Worm (Caenorhabditis elegans) whole organism, young adult: ENCODE data around the gene ZK666.1.
"Not testable (repeated sequence)": the region's sequence is repeated elsewhere in the genome, so short reads cannot be mapped to it uniquely, and the experiment has no call there.

ENCODE experiments used
- B0019.2 ChIP-seq: fragments of 200-800 bp; sonication (Bioruptor generic); conservative IDR thresholded peaks from 2 replicates; pipeline ENCODE4 v1.3.6; 2022; ENCODE audit warnings: missing genetic modification reagents, missing genetic modification characterization, missing compliant biosample characterization
- B0261.1 ChIP-seq: sonication (generic microtip); optimal IDR thresholded peaks from 2 replicates; lab custom pipeline; 2016; ENCODE audit warnings: mild to moderate bottlenecking, missing genetic modification characterization, moderate library complexity, missing compliant biosample characterization
- B0336.3 ChIP-seq: fragments of 200-800 bp; sonication (Bioruptor generic); IDR thresholded peaks from 2 replicates; pipeline ENCODE4 v1.3.6; 2022; ENCODE audit warnings: missing genetic modification characterization, missing compliant biosample characterization
- D2030.7 ChIP-seq: fragments of 200-800 bp; sonication (Bioruptor generic); IDR thresholded peaks from 2 replicates; pipeline ENCODE4 v1.3.6; 2022; ENCODE audit warnings: missing genetic modification reagents, missing genetic modification characterization, missing compliant biosample characterization
- F10E7.11 ChIP-seq: sonication (generic microtip); optimal IDR thresholded peaks from 2 replicates; lab custom pipeline; 2017; ENCODE audit warnings: mild to moderate bottlenecking, missing genetic modification characterization, moderate library complexity, missing compliant biosample characterization
- F55B11.4 ChIP-seq: sonication (generic microtip); optimal IDR thresholded peaks from 2 replicates; lab custom pipeline; 2016; ENCODE audit warnings: missing compliant biosample characterization, missing genetic modification characterization, borderline replicate concordance; ENCODE audit not compliant: insufficient read depth
- K12H6.12 ChIP-seq: fragments of 200-800 bp; sonication (Bioruptor generic); optimal IDR thresholded peaks from 2 replicates; lab custom pipeline; 2018; ENCODE audit warnings: mild to moderate bottlenecking, missing genetic modification characterization, missing compliant biosample characterization
- Y53G8AR.9 ChIP-seq: fragments of 200-800 bp; sonication (Bioruptor generic); conservative IDR thresholded peaks from 2 replicates; pipeline ENCODE4 v1.3.6; 2022; ENCODE audit warnings: missing genetic modification reagents, missing genetic modification characterization, missing compliant biosample characterization
- Y95B8A.8 ChIP-seq: fragments of 200-800 bp; sonication (Bioruptor generic); IDR thresholded peaks from 2 replicates; pipeline ENCODE4 v1.3.6; 2022; ENCODE audit warnings: missing genetic modification reagents, missing genetic modification characterization, missing compliant biosample characterization
- ama-1 ChIP-seq, 3 experiments: fragments of 150-350 bp in 1 of 3; sonication (generic microtip) in 2 of 3; optimal IDR thresholded peaks; 2 replicates each; lab custom pipeline; 2014 to 2018; ENCODE audit warnings: missing biosample characterization in 2 of 3, missing genetic modification characterization in 2 of 3, missing genetic modification reagents in 2 of 3
- aptf-2 ChIP-seq: fragments of 200-800 bp; sonication (Bioruptor generic); conservative IDR thresholded peaks from 2 replicates; pipeline ENCODE4 v1.3.6; 2022; ENCODE audit warnings: missing genetic modification reagents, missing genetic modification characterization, missing compliant biosample characterization
- aptf-3 ChIP-seq: fragments of 200-800 bp; sonication (Bioruptor generic); IDR thresholded peaks from 2 replicates; pipeline ENCODE4 v1.3.6; 2022; ENCODE audit warnings: missing genetic modification characterization, missing compliant biosample characterization
- cebp-2 ChIP-seq: fragments of 200-800 bp; sonication (Bioruptor generic); IDR thresholded peaks from 2 replicates; pipeline ENCODE4 v1.3.6; 2022; ENCODE audit warnings: missing genetic modification characterization, missing compliant biosample characterization
- ceh-100 ChIP-seq: fragments of 200-800 bp; sonication (Bioruptor generic); IDR thresholded peaks from 2 replicates; pipeline ENCODE4 v1.3.6; 2022; ENCODE audit warnings: missing genetic modification reagents, missing genetic modification characterization, missing compliant biosample characterization
- ceh-40 ChIP-seq: fragments of 200-800 bp; sonication (Bioruptor generic); IDR thresholded peaks from 2 replicates; pipeline ENCODE4 v1.3.6; 2022; ENCODE audit warnings: missing genetic modification characterization, missing compliant biosample characterization
- ceh-79 ChIP-seq: sonication (generic microtip); optimal IDR thresholded peaks from 2 replicates; lab custom pipeline; 2017; ENCODE audit warnings: mild to moderate bottlenecking, missing genetic modification characterization, missing compliant biosample characterization
- ceh-91 ChIP-seq: fragments of 200-800 bp; sonication (Bioruptor generic); IDR thresholded peaks from 2 replicates; pipeline ENCODE4 v1.3.6; 2022; ENCODE audit warnings: missing genetic modification reagents, missing genetic modification characterization, missing compliant biosample characterization
- hsf-1 ChIP-seq: fragments of 200-800 bp; sonication (Bioruptor generic); IDR thresholded peaks from 2 replicates; pipeline ENCODE4 v1.3.6; 2022; ENCODE audit warnings: missing genetic modification reagents, missing genetic modification characterization, missing compliant biosample characterization
- lag-1 ChIP-seq: fragments of 200-800 bp; sonication (Bioruptor generic); IDR thresholded peaks from 2 replicates; pipeline ENCODE4 v1.3.6; 2022; ENCODE audit warnings: missing genetic modification reagents, missing genetic modification characterization, missing compliant biosample characterization
- let-526 ChIP-seq: fragments of 200-800 bp; sonication (Bioruptor generic); IDR thresholded peaks from 2 replicates; pipeline ENCODE4 v1.3.6; 2022; ENCODE audit warnings: missing genetic modification reagents, missing genetic modification characterization, missing compliant biosample characterization
- lsl-1 ChIP-seq: fragments of 200-800 bp; sonication (Bioruptor generic); optimal IDR thresholded peaks from 2 replicates; lab custom pipeline; 2018; ENCODE audit warnings: mild to moderate bottlenecking, missing genetic modification characterization, moderate library complexity, missing compliant biosample characterization
- madf-10 ChIP-seq: sonication (generic microtip); optimal IDR thresholded peaks from 2 replicates; lab custom pipeline; 2016; ENCODE audit warnings: mild to moderate bottlenecking, missing genetic modification characterization, missing compliant biosample characterization
- madf-3 ChIP-seq: fragments of 200-800 bp; sonication (Bioruptor generic); IDR thresholded peaks from 2 replicates; pipeline ENCODE4 v1.3.6; 2022; ENCODE audit warnings: missing genetic modification reagents, missing genetic modification characterization, missing compliant biosample characterization
- mcd-1 ChIP-seq: fragments of 200-800 bp; sonication (Bioruptor generic); IDR thresholded peaks from 2 replicates; pipeline ENCODE4 v1.3.6; 2022; ENCODE audit warnings: missing genetic modification reagents, missing genetic modification characterization, missing compliant biosample characterization
- nfya-2 ChIP-seq: fragments of 200-800 bp; sonication (Bioruptor generic); IDR thresholded peaks from 2 replicates; pipeline ENCODE4 v1.3.6; 2022; ENCODE audit warnings: missing genetic modification reagents, missing genetic modification characterization, missing compliant biosample characterization
- nhr-90 ChIP-seq: sonication (generic microtip); optimal IDR thresholded peaks from 2 replicates; lab custom pipeline; 2016; ENCODE audit warnings: missing genotype, mild to moderate bottlenecking, missing genetic modification characterization, missing compliant biosample characterization
- pbrm-1 ChIP-seq: fragments of 200-800 bp; sonication (Bioruptor generic); IDR thresholded peaks from 2 replicates; pipeline ENCODE4 v1.3.6; 2022; ENCODE audit warnings: missing genetic modification reagents, missing genetic modification characterization, missing compliant biosample characterization
- tbx-9 ChIP-seq: sonication (generic microtip); optimal IDR thresholded peaks from 2 replicates; lab custom pipeline; 2016; ENCODE audit warnings: borderline replicate concordance, missing genetic modification characterization, inconsistent platforms, missing compliant biosample characterization
- unc-62 ChIP-seq: fragments of 150-350 bp; optimal IDR thresholded peaks from 2 replicates; lab custom pipeline; 2014; ENCODE audit warnings: missing biosample characterization, missing genetic modification reagents, missing genetic modification characterization
- xnd-1 ChIP-seq: sonication (generic microtip); optimal IDR thresholded peaks from 2 replicates; lab custom pipeline; 2016; ENCODE audit warnings: missing genotype, missing genetic modification reagents, missing genetic modification characterization, missing compliant biosample characterization
- zim-3 ChIP-seq: sonication (generic microtip); optimal IDR thresholded peaks from 2 replicates; lab custom pipeline; 2017; ENCODE audit warnings: mild to moderate bottlenecking, missing genetic modification characterization, moderate library complexity, missing compliant biosample characterization
- ztf-25 ChIP-seq: fragments of 200-800 bp; sonication (Bioruptor generic); IDR thresholded peaks from 2 replicates; pipeline ENCODE4 v1.3.6; 2022; ENCODE audit warnings: missing genetic modification reagents, missing genetic modification characterization, missing compliant biosample characterization
- ztf-26 ChIP-seq: sonication (generic microtip); optimal IDR thresholded peaks from 2 replicates; lab custom pipeline; 2017; ENCODE audit warnings: missing genetic modification characterization, missing compliant biosample characterization
- ztf-28 ChIP-seq: fragments of 200-800 bp; sonication (Bioruptor generic); IDR thresholded peaks from 2 replicates; pipeline ENCODE4 v1.3.6; 2022; ENCODE audit warnings: missing genetic modification reagents, missing genetic modification characterization, missing compliant biosample characterization
- ztf-6 ChIP-seq: fragments of 200-800 bp; sonication (Bioruptor generic); IDR thresholded peaks from 2 replicates; pipeline ENCODE4 v1.3.6; 2022; ENCODE audit warnings: missing genetic modification reagents, missing genetic modification characterization, missing compliant biosample characterization

ZK666.1 gene

DNA sequence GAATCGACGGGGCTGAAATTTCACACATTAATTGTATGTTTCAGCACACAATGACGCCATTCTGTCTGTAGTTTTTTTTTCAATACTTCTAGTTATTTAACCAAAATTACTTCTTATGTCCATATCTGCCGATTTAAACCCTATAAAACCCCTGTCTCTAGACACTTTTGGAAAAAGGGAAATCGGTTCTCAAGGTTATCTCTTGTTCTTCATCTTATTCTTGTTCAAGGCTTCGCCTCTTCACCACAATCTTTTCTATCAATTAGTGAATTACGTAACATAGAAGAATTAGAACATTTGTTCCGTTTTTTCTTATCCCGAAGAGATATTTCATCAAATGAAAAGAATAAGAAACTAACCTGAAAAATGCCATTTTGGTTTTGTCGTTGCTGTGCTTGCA lies 29.5 kb upstream of the ZK666.1 start (continued):
- TF ChIP-seq ceh-40 (GFP tag; lab: Robert Waterston, UW) (no peak), K12H6.12 (tag; lab: Kevin White, UChicago) (no peak), ama-1 (optimal IDR thresholded peaks at IDR 0.05; lab: Kevin White, UChicago) (no peak), ama-1 (GFP tag; optimal IDR thresholded peaks at IDR 0.05; lab: Kevin White, UChicago) (no peak), mcd-1 (GFP tag; lab: Robert Waterston, UW) (no peak)
- TF ChIP-seq, all 124 proteins: peak for 0

ce11 chrII:10495912-10496311 lies 24.8 kb upstream of the ZK666.1 start, which contains the start of gene ZK666.12:
Gene ZK666.12, plus strand, starts transcription at chrII:10496212.
- TF ChIP-seq madf-10 (tag; lab: Kevin White, UChicago) (no peak), ztf-25 (GFP tag; lab: Robert Waterston, UW) (no peak), F10E7.11 (tag; lab: Kevin White, UChicago) (no peak), ztf-26 (tag; lab: Kevin White, UChicago) (no peak), lag-1 (GFP tag; lab: Robert Waterston, UW) (no peak), madf-3 (GFP tag; lab: Robert Waterston, UW) (no peak), ceh-100 (GFP tag; lab: Robert Waterston, UW) (no peak), aptf-2 (GFP tag; lab: Robert Waterston, UW) (no peak), pbrm-1 (GFP tag; lab: Robert Waterston, UW) (no peak), Y95B8A.8 (GFP tag; lab: Robert Waterston, UW) (no peak), zim-3 (no peak), hsf-1 (GFP tag; lab: Robert Waterston, UW) (no peak), F55B11.4 (tag; lab: Kevin White, UChicago) (no peak)

DNA sequence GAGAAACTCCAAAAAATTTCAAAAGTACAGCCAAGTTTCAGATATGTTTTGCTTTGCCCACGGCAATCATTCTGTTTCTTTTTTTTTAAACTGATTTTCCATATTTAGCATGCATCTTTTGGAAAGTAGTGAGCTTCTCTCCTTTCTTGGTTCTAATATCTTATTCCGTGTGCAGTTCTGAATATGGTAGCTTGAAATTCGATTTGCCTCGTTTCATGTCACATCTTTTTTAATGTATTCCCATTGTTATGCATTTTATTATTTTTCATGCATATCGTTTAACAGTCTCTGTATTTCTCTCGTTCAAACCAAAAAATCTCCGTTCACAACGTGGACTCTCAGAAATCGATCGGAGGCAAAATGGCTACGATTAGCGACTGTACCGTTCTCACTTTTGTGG lies 23.3 kb upstream of the ZK666.1 start, which contains the start of gene ZK666.14:
ZK666.14 (plus strand) TSS at position 301 of the 400 bp plus-strand sequence.
- TF ChIP-seq aptf-3 (GFP tag; lab: Robert Waterston, UW) (no peak), lsl-1 (GFP tag; lab: Kevin White, UChicago) (no peak), B0336.3 (GFP tag; lab: Robert Waterston, UW) (no peak), nhr-90 (tag; lab: Kevin White, UChicago) (no peak), B0019.2 (GFP tag; lab: Robert Waterston, UW) (no peak), ceh-91 (GFP tag; lab: Robert Waterston, UW) (no peak)

- TF ChIP-seq cebp-2, B0336.3, Y53G8AR.9 (GFP tag; lab: Robert Waterston, UW): not testable (repeated sequence)
- TF ChIP-seq, all 124 proteins: peak for 0; not testable (repeated sequence) for 124
Observed at ce11 chrII:10493034-10493433, 21.9 kb upstream of the ZK666.1 start, which contains the start of gene ZK666.8. Gene ZK666.8, minus strand, starts transcription at chrII:10493134.

DNA sequence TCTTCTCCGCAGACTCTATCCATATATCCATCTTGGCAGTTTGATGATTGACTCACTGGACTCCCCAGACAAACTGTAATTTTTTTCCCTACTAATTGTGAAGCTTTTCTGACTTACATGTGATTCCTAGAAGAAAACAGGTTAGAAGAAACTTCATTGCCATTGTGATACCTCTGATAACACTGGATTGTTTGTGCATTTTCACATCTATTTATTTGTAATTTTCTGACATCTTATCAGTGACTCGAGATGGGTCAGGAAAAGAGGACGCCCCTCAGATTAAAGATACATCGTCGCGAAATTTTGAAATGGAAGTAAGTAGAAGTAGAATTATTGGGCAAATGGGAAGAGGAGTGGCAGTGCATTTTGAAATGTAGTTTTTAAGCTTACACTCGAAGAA lies 19.2 kb upstream of the ZK666.1 start, which contains the start of gene clec-61:
clec-61 (minus strand) TSS at position 209 of the 400 bp plus-strand sequence.
- TF ChIP-seq ztf-6 (no peak), nfya-2 (no peak), D2030.7 (GFP tag; lab: Robert Waterston, UW) (no peak), B0261.1 (no peak), ceh-79 (no peak), unc-62 (GFP tag; lab: Kevin White, UChicago) (no peak), let-526 (no peak), tbx-9 (tag; lab: Kevin White, UChicago) (no peak), ztf-26 (tag; lab: Kevin White, UChicago) (no peak), xnd-1 (tag; lab: Kevin White, UChicago) (no peak), madf-3 (GFP tag; lab: Robert Waterston, UW) (no peak), ztf-28 (GFP tag; lab: Robert Waterston, UW) (no peak)
